Worm (Caenorhabditis elegans) whole organism, L4 larva: ENCODE results near the gene spp-14.

ENCODE experiments used
- F10B5.3 ChIP-seq: sonication (generic microtip); optimal IDR thresholded peaks from 2 replicates; lab custom pipeline; 2016; ENCODE audit warnings: mild to moderate bottlenecking, missing genetic modification characterization, missing compliant biosample characterization
- F26F4.8 ChIP-seq: fragments of 200-800 bp; sonication (Bioruptor generic); conservative IDR thresholded peaks from 2 replicates; pipeline ENCODE4 v1.3.6; 2022; ENCODE audit warnings: missing genetic modification characterization, missing compliant biosample characterization
- T26A8.4 ChIP-seq: fragments of 200-800 bp; sonication (Bioruptor generic); IDR thresholded peaks from 2 replicates; pipeline ENCODE4 v1.3.6; 2022; ENCODE audit warnings: missing genetic modification characterization, missing compliant biosample characterization
- Y105C5A.15 ChIP-seq: fragments of 200-800 bp; sonication (Bioruptor generic); IDR thresholded peaks from 2 replicates; pipeline ENCODE4 v1.3.6; 2022; ENCODE audit warnings: missing genetic modification characterization, missing compliant biosample characterization
- ZK337.2 ChIP-seq: fragments of 200-800 bp; sonication (Bioruptor generic); IDR thresholded peaks from 2 replicates; pipeline ENCODE4 v1.3.6; 2022; ENCODE audit warnings: missing genetic modification reagents, missing genetic modification characterization, missing compliant biosample characterization
- ama-1 ChIP-seq: fragments of 150-350 bp; optimal IDR thresholded peaks from 2 replicates; lab custom pipeline; 2014; ENCODE audit warnings: inconsistent platforms, mixed read lengths
- ceh-32 ChIP-seq: sonication (generic microtip); optimal IDR thresholded peaks from 2 replicates; lab custom pipeline; 2016; ENCODE audit warnings: mild to moderate bottlenecking, missing genetic modification characterization, missing compliant biosample characterization; ENCODE audit not compliant: poor library complexity
- ceh-44 ChIP-seq: fragments of 200-800 bp; sonication (Bioruptor generic); IDR thresholded peaks from 2 replicates; pipeline ENCODE4 v1.3.6; 2022; ENCODE audit warnings: missing genetic modification reagents, missing genetic modification characterization, missing compliant biosample characterization
- ceh-62 ChIP-seq: sonication (generic microtip); optimal IDR thresholded peaks from 2 replicates; lab custom pipeline; 2017; ENCODE audit warnings: missing biosample characterization, missing genetic modification characterization
- ceh-82 ChIP-seq: sonication (generic microtip); optimal IDR thresholded peaks from 2 replicates; lab custom pipeline; 2017; ENCODE audit warnings: missing biosample characterization, missing genetic modification characterization
- daf-16 ChIP-seq, 3 experiments: sonication (generic microtip); optimal IDR thresholded peaks; 2 replicates each; lab custom pipeline; 2016 to 2017; ENCODE audit warnings: missing genetic modification characterization in 3 of 3, missing genetic modification reagents in 3 of 3, mild to moderate bottlenecking in 2 of 3, missing compliant biosample characterization in 2 of 3, missing biosample characterization in 1 of 3, moderate library complexity in 1 of 3
- daf-19 ChIP-seq: fragments of 200-800 bp; sonication (Bioruptor generic); conservative IDR thresholded peaks from 2 replicates; pipeline ENCODE4 v1.3.6; 2022; ENCODE audit warnings: missing genetic modification characterization, missing compliant biosample characterization
- daf-8 ChIP-seq: fragments of 200-800 bp; sonication (Bioruptor generic); IDR thresholded peaks from 2 replicates; pipeline ENCODE4 v1.3.6; 2022; ENCODE audit warnings: missing genetic modification characterization, missing compliant biosample characterization
- dmd-6 ChIP-seq: fragments of 200-800 bp; sonication (Bioruptor generic); IDR thresholded peaks from 2 replicates; pipeline ENCODE4 v1.3.6; 2022; ENCODE audit warnings: missing genetic modification reagents, missing genetic modification characterization, missing compliant biosample characterization
- dve-1 ChIP-seq: sonication (generic microtip); optimal IDR thresholded peaks from 2 replicates; lab custom pipeline; 2017; ENCODE audit warnings: antibody characterized with exemption, mild to moderate bottlenecking, missing genetic modification characterization, missing compliant biosample characterization; ENCODE audit not compliant: insufficient read depth
- egl-27 ChIP-seq: sonication (generic microtip); optimal IDR thresholded peaks from 3 replicates; lab custom pipeline; 2017; ENCODE audit warnings: missing biosample characterization, missing genetic modification reagents, missing genetic modification characterization
- gei-8 ChIP-seq: fragments of 200-800 bp; sonication (Bioruptor generic); optimal IDR thresholded peaks from 2 replicates; lab custom pipeline; 2018; ENCODE audit warnings: mild to moderate bottlenecking, missing genetic modification characterization, missing compliant biosample characterization
- hlh-11 ChIP-seq: fragments of 200-800 bp; sonication (Bioruptor generic); optimal IDR thresholded peaks from 2 replicates; lab custom pipeline; 2018; ENCODE audit warnings: mild to moderate bottlenecking, missing genetic modification characterization, missing compliant biosample characterization
- hlh-30 ChIP-seq: sonication (generic microtip); optimal IDR thresholded peaks from 2 replicates; lab custom pipeline; 2017; ENCODE audit warnings: antibody characterized with exemption, mild to moderate bottlenecking, missing genetic modification characterization, missing compliant biosample characterization; ENCODE audit not compliant: insufficient read depth
- lin-1 ChIP-seq: fragments of 200-800 bp; sonication (Bioruptor generic); IDR thresholded peaks from 2 replicates; pipeline ENCODE4 v1.3.6; 2022; ENCODE audit warnings: missing genetic modification reagents, missing genetic modification characterization, missing compliant biosample characterization
- lir-3 ChIP-seq: sonication (generic microtip); optimal IDR thresholded peaks from 2 replicates; lab custom pipeline; 2016; ENCODE audit warnings: mild to moderate bottlenecking, missing genetic modification characterization, missing compliant biosample characterization
- lsy-2 ChIP-seq, 2 experiments: fragments of 150-350 bp in 1 of 2; sonication (generic microtip) in 1 of 2; optimal IDR thresholded peaks; 2 replicates each; lab custom pipeline; 2014 to 2017; ENCODE audit warnings: missing biosample characterization in 2 of 2, missing genetic modification characterization in 2 of 2
- madf-5 ChIP-seq, 2 experiments: fragments of 200-800 bp; sonication (Bioruptor generic); IDR thresholded peaks; 2 replicates each; pipeline ENCODE4 v1.3.6; 2022; ENCODE audit warnings: missing compliant biosample characterization in 2 of 2, missing genetic modification characterization in 2 of 2
- mes-2 ChIP-seq: sonication (generic microtip); optimal IDR thresholded peaks from 2 replicates; lab custom pipeline; 2016; ENCODE audit warnings: missing genotype, mild to moderate bottlenecking, missing genetic modification characterization, missing compliant biosample characterization; ENCODE audit not compliant: poor library complexity, severe bottlenecking
- nhr-102 ChIP-seq: sonication (generic microtip); optimal IDR thresholded peaks from 2 replicates; lab custom pipeline; 2016; ENCODE audit warnings: mild to moderate bottlenecking, missing genetic modification characterization, moderate library complexity, missing compliant biosample characterization
- nhr-111 ChIP-seq: fragments of 200-800 bp; sonication (Bioruptor generic); optimal IDR thresholded peaks from 2 replicates; lab custom pipeline; 2018; ENCODE audit warnings: mild to moderate bottlenecking, missing genetic modification characterization, missing compliant biosample characterization
- nhr-25 ChIP-seq: sonication (generic microtip); optimal IDR thresholded peaks from 2 replicates; lab custom pipeline; 2017; ENCODE audit warnings: missing genetic modification characterization, mild to moderate bottlenecking, missing compliant biosample characterization, antibody characterized with exemption, moderate library complexity, borderline replicate concordance; ENCODE audit not compliant: insufficient read depth
- nhr-28 ChIP-seq: fragments of 150-350 bp; optimal IDR thresholded peaks from 2 replicates; lab custom pipeline; 2014; ENCODE audit warnings: missing biosample characterization, missing genetic modification characterization
- nhr-48 ChIP-seq: sonication (generic microtip); optimal IDR thresholded peaks from 2 replicates; lab custom pipeline; 2016; ENCODE audit warnings: mild to moderate bottlenecking, missing genetic modification characterization, missing compliant biosample characterization
- nhr-77 ChIP-seq: fragments of 150-350 bp; optimal IDR thresholded peaks from 2 replicates; lab custom pipeline; 2014; ENCODE audit warnings: missing biosample characterization, missing genetic modification characterization
- pha-4 ChIP-seq, 2 experiments: fragments of 150-350 bp in 1 of 2; fragments of 200-800 bp in 1 of 2; sonication (Bioruptor generic) in 1 of 2; IDR thresholded peaks in 1 of 2; optimal IDR thresholded peaks in 1 of 2; 2 replicates each; pipeline versions ENCODE4 v1.3.6 to Lab custom; 2014 to 2022; ENCODE audit warnings: missing genetic modification characterization in 2 of 2, missing genetic modification reagents in 2 of 2, missing biosample characterization in 1 of 2, missing compliant biosample characterization in 1 of 2
- php-3 ChIP-seq: fragments of 200-800 bp; sonication (Bioruptor generic); IDR thresholded peaks from 2 replicates; pipeline ENCODE4 v1.3.6; 2022; ENCODE audit warnings: missing genetic modification reagents, missing genetic modification characterization, missing compliant biosample characterization
- pqm-1 ChIP-seq: sonication (generic microtip); optimal IDR thresholded peaks from 2 replicates; lab custom pipeline; 2017; ENCODE audit warnings: missing biosample characterization, missing genetic modification characterization
- saeg-2 ChIP-seq: fragments of 200-800 bp; sonication (Bioruptor generic); IDR thresholded peaks from 2 replicates; pipeline ENCODE4 v1.3.6; 2022; ENCODE audit warnings: missing genetic modification reagents, missing genetic modification characterization, missing compliant biosample characterization
- set-16 ChIP-seq: fragments of 200-800 bp; sonication (Bioruptor generic); IDR thresholded peaks from 2 replicates; pipeline ENCODE4 v1.3.6; 2022; ENCODE audit warnings: missing genetic modification reagents, missing genetic modification characterization, missing compliant biosample characterization
- tra-1 ChIP-seq: fragments of 200-800 bp; sonication (Bioruptor generic); IDR thresholded peaks from 2 replicates; pipeline ENCODE4 v1.3.6; 2022; ENCODE audit warnings: missing genetic modification reagents, missing genetic modification characterization, missing compliant biosample characterization
- unc-39 ChIP-seq: sonication (generic microtip); optimal IDR thresholded peaks from 2 replicates; lab custom pipeline; 2017; ENCODE audit warnings: missing biosample characterization, missing genetic modification characterization
- unc-62 ChIP-seq, 3 experiments: fragments of 150-350 bp in 1 of 3; sonication (generic microtip); optimal IDR thresholded peaks in 2 of 3; peaks in 1 of 3; 1 replicate in 1 of 3; 2 replicates in 2 of 3; lab custom pipeline; 2014 to 2017; ENCODE audit warnings: missing biosample characterization in 3 of 3, missing genetic modification characterization in 3 of 3, missing genetic modification reagents in 3 of 3, missing genotype in 1 of 3
- zag-1 ChIP-seq: fragments of 150-350 bp; optimal IDR thresholded peaks from 2 replicates; lab custom pipeline; 2014; ENCODE audit warnings: missing biosample characterization, missing genetic modification characterization
- zfp-2 ChIP-seq: sonication (generic microtip); optimal IDR thresholded peaks from 2 replicates; lab custom pipeline; 2016; ENCODE audit warnings: mild to moderate bottlenecking, missing genetic modification characterization, missing compliant biosample characterization
- zfp-3 ChIP-seq: fragments of 200-800 bp; sonication (Bioruptor generic); conservative IDR thresholded peaks from 2 replicates; pipeline ENCODE4 v1.3.6; 2022; ENCODE audit warnings: missing genetic modification reagents, missing genetic modification characterization, missing compliant biosample characterization

Gene spp-14

ce11 chrX:7725615-7726014 is at the start of gene spp-14:
Gene spp-14, plus strand, starts transcription at chrX:7725979.
- TF ChIP-seq ceh-82 (no peak), saeg-2 (GFP tag; lab: Robert Waterston, UW) (no peak), ama-1 (lab: Kevin White, UChicago) (no peak), ZK337.2 (GFP tag; lab: Robert Waterston, UW) (no peak), gei-8 (GFP tag; lab: Kevin White, UChicago) (no peak), lsy-2 (tag; optimal IDR thresholded peaks at IDR 0.05; lab: Kevin White, UChicago) (no peak), zag-1 (tag; lab: Kevin White, UChicago) (no peak), F26F4.8 (GFP tag; lab: Robert Waterston, UW) (no peak), unc-39 (tag; lab: Kevin White, UChicago) (no peak), zfp-2 (tag; lab: Kevin White, UChicago) (no peak), mes-2 (tag; lab: Kevin White, UChicago) (peak; percentile 27), T26A8.4 (GFP tag; lab: Robert Waterston, UW) (no peak), pqm-1 (tag; lab: Kevin White, UChicago) (peak; percentile 85), daf-8 (no peak), php-3 (peak; percentile 89), nhr-28 (tag; lab: Kevin White, UChicago) (peak; percentile 48), nhr-102 (tag; lab: Kevin White, UChicago) (peak; percentile 28), F10B5.3 (no peak), tra-1 (0 out of 2 replicates have a peak, but pooled peaks have one; percentile 23), nhr-25 (tag; lab: Kevin White, UChicago) (no peak), dmd-6 (GFP tag; lab: Robert Waterston, UW) (peak; percentile 79), madf-5 (GFP tag; IDR thresholded peaks at IDR 0.05; lab: Robert Waterston, UW) (no peak), nhr-77 (tag; lab: Kevin White, UChicago) (peak; percentile 55), lin-1 (GFP tag; lab: Robert Waterston, UW) (0 out of 2 replicates have a peak, but pooled peaks have one; percentile 38), daf-19 (GFP tag; lab: Robert Waterston, UW) (no peak), nhr-48 (tag; lab: Kevin White, UChicago) (peak; percentile 69), pha-4 (GFP tag; IDR thresholded peaks at IDR 0.05; lab: Robert Waterston, UW) (no peak), pha-4 (tag; optimal IDR thresholded peaks at IDR 0.05; lab: Kevin White, UChicago) (no peak), zfp-3 (GFP tag; lab: Robert Waterston, UW) (no peak), ceh-62 (tag; lab: Kevin White, UChicago) (no peak), hlh-30 (tag; lab: Kevin White, UChicago) (peak; percentile 42), lir-3 (no peak), daf-16 (GFP tag; optimal IDR thresholded peaks at IDR 0.05; lab: Kevin White, UChicago) (peak in 1 of 2 experiments; percentile 55), daf-16 (tag; optimal IDR thresholded peaks at IDR 0.05; lab: Kevin White, UChicago) (peak; percentile 94), nhr-111 (GFP tag; lab: Kevin White, UChicago) (no peak), ceh-32 (tag; lab: Kevin White, UChicago) (no peak), set-16 (no peak), ceh-44 (no peak), unc-62 (GFP tag; optimal IDR thresholded peaks at IDR 0.05 in 1 of 2; lab: Kevin White, UChicago) (peak in 1 of 2 experiments; percentile 55), unc-62 (tag; optimal IDR thresholded peaks at IDR 0.05; lab: Kevin White, UChicago) (no peak), Y105C5A.15 (GFP tag; lab: Robert Waterston, UW) (no peak), dve-1 (tag; lab: Kevin White, UChicago) (peak; percentile 96), egl-27 (tag; lab: Kevin White, UChicago) (no peak), hlh-11 (tag; lab: Kevin White, UChicago) (peak; percentile 81)
